Fruit fly (Drosophila melanogaster) whole organism, embryonic: ENCODE results near the gene CG15530.
A peak's percentile ranks its signal among the peaks of the same experiment; 100 is the strongest.

Experiments used
- Blimp-1 ChIP-seq: fragments of 200-800 bp; sonication (Bioruptor generic); optimal IDR thresholded peaks from 3 replicates; lab custom pipeline; 2018; ENCODE audit warnings: missing biosample characterization, missing genetic modification characterization, mild to moderate bottlenecking, moderate library complexity, missing genetic modification reagents
- C15 ChIP-seq: fragments of 200-800 bp; sonication (Bioruptor generic); IDR thresholded peaks from 3 replicates; pipeline ENCODE4 v1.3.6; 2022; ENCODE audit warnings: missing biosample characterization, missing genetic modification characterization
- CG13123 ChIP-seq: fragments of 200-800 bp; sonication (Bioruptor generic); optimal IDR thresholded peaks from 2 replicates; lab custom pipeline; 2016; ENCODE audit warnings: missing biosample characterization, missing genetic modification characterization
- CG17612 ChIP-seq: fragments of 200-800 bp; sonication (Bioruptor generic); IDR thresholded peaks from 2 replicates; pipeline ENCODE4 v1.3.6; 2022; ENCODE audit warnings: missing biosample characterization, missing genetic modification characterization
- CG3065 ChIP-seq: fragments of 200-800 bp; sonication (Bioruptor generic); optimal IDR thresholded peaks from 2 replicates; lab custom pipeline; 2016; ENCODE audit warnings: missing biosample characterization, missing genetic modification characterization
- CG31224 ChIP-seq: fragments of 200-800 bp; sonication (Bioruptor generic); IDR thresholded peaks from 2 replicates; pipeline ENCODE4 v1.3.6; 2022; ENCODE audit warnings: missing biosample characterization, missing genetic modification characterization
- CG3163 ChIP-seq: fragments of 200-800 bp; sonication (Bioruptor generic); optimal IDR thresholded peaks from 3 replicates; lab custom pipeline; 2016; ENCODE audit warnings: missing biosample characterization, missing genetic modification characterization
- CG32767 ChIP-seq: fragments of 200-800 bp; sonication (Bioruptor generic); IDR thresholded peaks from 2 replicates; pipeline ENCODE4 v1.3.6; 2022; ENCODE audit warnings: missing biosample characterization, missing genetic modification characterization
- CG34224 ChIP-seq: fragments of 200-800 bp; sonication (Bioruptor generic); IDR thresholded peaks from 3 replicates; pipeline ENCODE4 v1.3.6; 2022; ENCODE audit warnings: missing biosample characterization, missing genetic modification characterization; ENCODE audit not compliant: partially characterized antibody
- CG3995 ChIP-seq: fragments of 200-800 bp; sonication (Bioruptor generic); optimal IDR thresholded peaks from 3 replicates; lab custom pipeline; 2016; ENCODE audit warnings: missing biosample characterization, missing genetic modification characterization
- CG5180 ChIP-seq: fragments of 200-800 bp; sonication (Bioruptor generic); optimal IDR thresholded peaks from 3 replicates; lab custom pipeline; 2017; ENCODE audit warnings: missing biosample characterization, missing genetic modification characterization, mild to moderate bottlenecking, moderate library complexity, missing genetic modification reagents
- CG5245 ChIP-seq: fragments of 200-800 bp; sonication (Bioruptor generic); optimal IDR thresholded peaks from 3 replicates; lab custom pipeline; 2016; ENCODE audit warnings: missing biosample characterization, missing genetic modification characterization
- CG7372 ChIP-seq: fragments of 200-800 bp; sonication (Bioruptor generic); IDR thresholded peaks from 2 replicates; pipeline ENCODE4 v1.3.6; 2022; ENCODE audit warnings: missing biosample characterization, missing genetic modification characterization
- CG9817 ChIP-seq: fragments of 200-800 bp; sonication (Bioruptor generic); optimal IDR thresholded peaks from 2 replicates; lab custom pipeline; 2018; ENCODE audit warnings: missing biosample characterization, mild to moderate bottlenecking, missing genetic modification characterization, moderate library complexity
- CrebB ChIP-seq: fragments of 200-800 bp; sonication (Bioruptor generic); optimal IDR thresholded peaks from 3 replicates; lab custom pipeline; 2018; ENCODE audit warnings: missing biosample characterization, mild to moderate bottlenecking, missing genetic modification characterization
- D ChIP-seq, 2 experiments: fragments of 200-800 bp in 1 of 2; fragments of >200 bp in 1 of 2; sonication (Bioruptor generic) in 1 of 2; optimal IDR thresholded peaks; 2 replicates in 1 of 2; 3 replicates in 1 of 2; lab custom pipeline; 2017; ENCODE audit warnings: mild to moderate bottlenecking in 1 of 2, missing biosample characterization in 1 of 2, missing genetic modification characterization in 1 of 2, missing genetic modification reagents in 1 of 2
- Dip2 ChIP-seq: fragments of 200-800 bp; sonication (Bioruptor generic); IDR thresholded peaks from 2 replicates; pipeline ENCODE4 v1.3.6; 2022; ENCODE audit warnings: missing biosample characterization, missing genetic modification characterization
- Hmx ChIP-seq: fragments of 200-800 bp; sonication (Bioruptor generic); optimal IDR thresholded peaks from 2 replicates; lab custom pipeline; 2016; ENCODE audit warnings: missing biosample characterization, missing genetic modification characterization
- Max ChIP-seq: fragments of 200-800 bp; sonication (Bioruptor generic); optimal IDR thresholded peaks from 2 replicates; lab custom pipeline; 2016; ENCODE audit warnings: missing biosample characterization, mild to moderate bottlenecking, missing genetic modification characterization
- Nf-YB ChIP-seq: fragments of 200-800 bp; sonication (Bioruptor generic); optimal IDR thresholded peaks from 3 replicates; lab custom pipeline; 2019; ENCODE audit warnings: missing biosample characterization, mild to moderate bottlenecking, missing genetic modification characterization, moderate library complexity
- NfI ChIP-seq: fragments of 200-800 bp; sonication (Bioruptor generic); optimal IDR thresholded peaks from 3 replicates; lab custom pipeline; 2018; ENCODE audit warnings: missing biosample characterization, mild to moderate bottlenecking, missing genetic modification characterization, moderate library complexity
- Rfx ChIP-seq: fragments of 200-800 bp; sonication (Bioruptor generic); IDR thresholded peaks from 2 replicates; pipeline ENCODE4 v1.3.6; 2022; ENCODE audit warnings: missing biosample characterization, missing genetic modification characterization
- al ChIP-seq: fragments of 200-800 bp; sonication (Bioruptor generic); IDR thresholded peaks from 2 replicates; pipeline ENCODE4 v1.3.6; 2022; ENCODE audit warnings: missing biosample characterization, missing genetic modification characterization
- ap ChIP-seq: fragments of 200-800 bp; sonication (Bioruptor generic); IDR thresholded peaks from 2 replicates; pipeline ENCODE4 v1.3.6; 2022; ENCODE audit warnings: missing biosample characterization, missing genetic modification characterization
- bigmax ChIP-seq: fragments of 200-800 bp; sonication (Bioruptor generic); optimal IDR thresholded peaks from 2 replicates; lab custom pipeline; 2018; ENCODE audit warnings: missing biosample characterization, mild to moderate bottlenecking, missing genetic modification characterization
- cg ChIP-seq: fragments of 200-800 bp; sonication (Bioruptor generic); optimal IDR thresholded peaks from 3 replicates; lab custom pipeline; 2019; ENCODE audit warnings: missing biosample characterization, mild to moderate bottlenecking, missing genetic modification characterization, moderate library complexity
- chif ChIP-seq, 2 experiments: fragments of 200-800 bp; sonication (Bioruptor generic); optimal IDR thresholded peaks; 3 replicates each; lab custom pipeline; 2016; ENCODE audit warnings: missing biosample characterization in 2 of 2, missing genetic modification characterization in 2 of 2
- chinmo ChIP-seq: fragments of 200-800 bp; sonication (Bioruptor generic); IDR thresholded peaks from 4 replicates; pipeline ENCODE4 v1.3.6; 2022; ENCODE audit warnings: missing biosample characterization, missing genetic modification characterization; ENCODE audit not compliant: partially characterized antibody
- chn ChIP-seq: fragments of 200-800 bp; sonication (Bioruptor generic); optimal IDR thresholded peaks from 2 replicates; lab custom pipeline; 2016; ENCODE audit warnings: missing biosample characterization, missing genetic modification characterization
- fd102C ChIP-seq: fragments of 200-800 bp; sonication (Bioruptor generic); optimal IDR thresholded peaks from 2 replicates; lab custom pipeline; 2018; ENCODE audit warnings: missing biosample characterization, mild to moderate bottlenecking, missing genetic modification characterization, moderate library complexity
- gem ChIP-seq: fragments of 200-800 bp; sonication (Bioruptor generic); optimal IDR thresholded peaks from 2 replicates; lab custom pipeline; 2019; ENCODE audit warnings: missing biosample characterization, mild to moderate bottlenecking, missing genetic modification characterization, moderate library complexity
- grau ChIP-seq: fragments of 200-800 bp; optimal IDR thresholded peaks from 3 replicates; lab custom pipeline; 2019; ENCODE audit warnings: missing biosample characterization, mild to moderate bottlenecking, missing genetic modification characterization, moderate library complexity
- gro ChIP-seq: fragments of 200-800 bp; sonication (Bioruptor generic); optimal IDR thresholded peaks from 2 replicates; lab custom pipeline; 2016; ENCODE audit warnings: missing biosample characterization, missing genetic modification characterization
- gsb ChIP-seq: fragments of 200-800 bp; sonication (Bioruptor generic); IDR thresholded peaks from 2 replicates; pipeline ENCODE4 v1.3.6; 2022; ENCODE audit warnings: missing biosample characterization, missing genetic modification characterization
- inv ChIP-seq: fragments of 200-800 bp; sonication (Bioruptor generic); IDR thresholded peaks from 2 replicates; pipeline ENCODE4 v1.3.6; 2022; ENCODE audit warnings: missing biosample characterization, missing genetic modification characterization; ENCODE audit not compliant: partially characterized antibody
- kni ChIP-seq: fragments of 200-800 bp; sonication (Bioruptor generic); optimal IDR thresholded peaks from 3 replicates; lab custom pipeline; 2017; ENCODE audit warnings: mild to moderate bottlenecking, missing biosample characterization, missing genetic modification reagents, missing genetic modification characterization
- lola ChIP-seq, 3 experiments: fragments of >200 bp in 2 of 3; fragments of 200-800 bp in 1 of 3; sonication (Bioruptor generic) in 1 of 3; optimal IDR thresholded peaks; 2 replicates each; lab custom pipeline; 2017 to 2019; ENCODE audit warnings: missing biosample characterization in 3 of 3, missing genetic modification characterization in 3 of 3, mild to moderate bottlenecking in 1 of 3, moderate library complexity in 1 of 3
- lov ChIP-seq, 2 experiments: fragments of 200-800 bp in 1 of 2; fragments of >200 bp in 1 of 2; sonication (Bioruptor generic) in 1 of 2; IDR thresholded peaks in 1 of 2; optimal IDR thresholded peaks in 1 of 2; 2 replicates in 1 of 2; 3 replicates in 1 of 2; pipeline versions ENCODE4 v1.3.6 to Lab custom; 2017 to 2022; ENCODE audit warnings: missing biosample characterization in 1 of 2, missing genetic modification characterization in 1 of 2
- org-1 ChIP-seq: fragments of 200-800 bp; sonication (Bioruptor generic); optimal IDR thresholded peaks from 2 replicates; lab custom pipeline; 2017; ENCODE audit warnings: missing biosample characterization, missing genetic modification characterization
- psq ChIP-seq: fragments of 200-800 bp; sonication (Bioruptor generic); optimal IDR thresholded peaks from 2 replicates; lab custom pipeline; 2017; ENCODE audit warnings: missing biosample characterization, missing genetic modification characterization
- sisA ChIP-seq: fragments of 200-800 bp; sonication (Bioruptor generic); IDR thresholded peaks from 2 replicates; pipeline ENCODE4 v1.3.6; 2022; ENCODE audit warnings: missing biosample characterization, missing genetic modification characterization
- sob ChIP-seq: fragments of 200-800 bp; sonication (Bioruptor generic); IDR thresholded peaks from 2 replicates; pipeline ENCODE4 v1.3.6; 2022; ENCODE audit warnings: missing biosample characterization, missing genetic modification characterization
- trem ChIP-seq: fragments of 200-800 bp; optimal IDR thresholded peaks from 3 replicates; lab custom pipeline; 2019; ENCODE audit warnings: missing biosample characterization, mild to moderate bottlenecking, missing genetic modification characterization, moderate library complexity
- tx ChIP-seq: fragments of 200-800 bp; sonication (Bioruptor generic); optimal IDR thresholded peaks from 2 replicates; lab custom pipeline; 2016; ENCODE audit warnings: missing biosample characterization, missing genetic modification characterization
- zen ChIP-seq: fragments of 200-800 bp; sonication (Bioruptor generic); optimal IDR thresholded peaks from 3 replicates; lab custom pipeline; 2018; ENCODE audit warnings: missing biosample characterization, mild to moderate bottlenecking, missing genetic modification characterization, moderate library complexity

Gene CG15530

DNA sequence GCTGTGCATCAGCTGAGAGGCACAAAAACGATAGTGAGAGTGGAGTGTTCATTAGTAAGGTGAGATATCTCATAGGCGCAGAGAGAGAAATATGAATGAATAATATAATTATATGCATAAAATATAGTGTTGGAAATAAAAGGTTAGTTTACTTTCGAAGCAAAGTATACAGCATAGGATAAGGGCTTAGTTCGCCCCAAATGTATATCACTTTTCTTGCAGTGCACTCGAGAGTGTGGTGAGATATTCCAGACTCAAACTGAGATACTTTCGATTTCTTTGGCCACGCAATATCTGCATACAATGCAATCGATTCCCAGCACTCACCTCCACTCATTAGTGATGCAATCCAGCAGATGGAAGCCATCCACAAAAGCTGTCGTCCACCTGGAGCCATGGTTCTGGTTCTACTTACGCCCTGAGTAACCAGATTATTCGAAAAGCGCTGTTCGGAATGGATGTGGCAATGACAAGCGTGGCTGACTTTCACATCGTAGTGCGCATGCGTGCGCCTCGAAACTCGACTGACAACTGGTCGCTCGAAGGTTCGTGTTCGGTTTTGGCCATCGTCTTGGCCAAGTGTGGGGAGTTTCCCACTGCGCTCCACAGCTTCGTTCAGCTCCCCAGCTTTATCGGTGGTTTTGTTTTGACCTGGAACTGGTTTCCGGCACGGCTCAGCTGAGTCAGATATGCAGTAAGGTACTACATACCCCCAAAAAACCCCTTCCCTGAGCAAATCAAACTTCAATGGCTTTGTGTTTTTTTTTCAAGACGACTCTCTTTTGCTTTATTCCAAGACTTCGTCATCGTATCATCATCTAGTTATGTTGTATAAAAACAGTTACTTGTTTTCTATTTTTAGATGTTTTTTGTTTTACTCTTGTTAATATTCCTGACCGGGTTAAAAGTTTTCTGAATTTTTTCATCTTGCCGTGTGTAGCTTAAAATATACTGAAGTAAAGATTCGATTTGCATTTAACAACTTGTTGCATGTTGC, 6.7 kb upstream of the CG15530 start, which contains the start of gene Rsod (continued):
- peak; percentile 29; the same call in 1 of the 2 replicates for TF ChIP-seq sob (GFP tag; lab: Robert Waterston, UW)
- TF ChIP-seq NfI (GFP tag; lab: Kevin White, UChicago): peak; percentile 64
- TF ChIP-seq CrebB (tag; lab: Kevin White, UChicago): no peak
- no peak for TF ChIP-seq C15 (GFP tag; lab: Robert Waterston, UW)
- TF ChIP-seq trem (tag; lab: Kevin White, UChicago): peak; percentile 37
- no peak for TF ChIP-seq CG34224 (GFP tag; lab: Robert Waterston, UW)
- TF ChIP-seq kni (GFP tag; lab: Kevin White, UChicago): peak; percentile 31
- peak; percentile 54 for TF ChIP-seq ap (GFP tag; lab: Robert Waterston, UW)
- peak; percentile 74 for TF ChIP-seq sisA (GFP tag; lab: Robert Waterston, UW)
- TF ChIP-seq lola (GFP tag; optimal IDR thresholded peaks at IDR 0.05; lab: Kevin White, UChicago): peak in 1 of 3 experiments; percentile 43
- TF ChIP-seq lov (optimal IDR thresholded peaks at IDR 0.05; lab: Kevin White, UChicago): no peak
- peak; percentile 58; the same call in 2 of the 3 replicates for TF ChIP-seq lov (GFP tag; IDR thresholded peaks at IDR 0.05; lab: Robert Waterston, UW)
- TF ChIP-seq org-1 (GFP tag; lab: Kevin White, UChicago): peak; percentile 13
- TF ChIP-seq bigmax: no peak
- no peak for TF ChIP-seq gro
- TF ChIP-seq CG7372 (GFP tag; lab: Robert Waterston, UW): peak; percentile 62
- no peak for TF ChIP-seq CG3065
- TF ChIP-seq al (GFP tag; lab: Robert Waterston, UW): peak; percentile 41
- no peak for TF ChIP-seq cg
- no peak for TF ChIP-seq CG9817 (tag; lab: Kevin White, UChicago)
- TF ChIP-seq inv (GFP tag; lab: Robert Waterston, UW): no peak
- TF ChIP-seq CG5245 (GFP tag; lab: Kevin White, UChicago): peak; percentile 37
- TF ChIP-seq gem (tag; lab: Kevin White, UChicago): peak; percentile 74
- TF ChIP-seq CG13123 (GFP tag; lab: Kevin White, UChicago): no peak
- peak in 1 of 2 experiments; percentile 20 for TF ChIP-seq chif (GFP tag; optimal IDR thresholded peaks at IDR 0.05; lab: Kevin White, UChicago)
- TF ChIP-seq fd102C (GFP tag; lab: Kevin White, UChicago): no peak
- TF ChIP-seq grau (tag; lab: Kevin White, UChicago): peak; percentile 43
- no peak for TF ChIP-seq CG3163
- TF ChIP-seq CG17612 (GFP tag; lab: Robert Waterston, UW): peak; percentile 48
- no peak for TF ChIP-seq CG5180 (GFP tag; lab: Kevin White, UChicago)
- TF ChIP-seq CG3995 (GFP tag; lab: Kevin White, UChicago): no peak
- TF ChIP-seq zen (tag; lab: Kevin White, UChicago): no peak
- no peak for TF ChIP-seq D (optimal IDR thresholded peaks at IDR 0.05; lab: Kevin White, UChicago)
- peak; percentile 48 for TF ChIP-seq D (GFP tag; optimal IDR thresholded peaks at IDR 0.05; lab: Kevin White, UChicago)

DNA sequence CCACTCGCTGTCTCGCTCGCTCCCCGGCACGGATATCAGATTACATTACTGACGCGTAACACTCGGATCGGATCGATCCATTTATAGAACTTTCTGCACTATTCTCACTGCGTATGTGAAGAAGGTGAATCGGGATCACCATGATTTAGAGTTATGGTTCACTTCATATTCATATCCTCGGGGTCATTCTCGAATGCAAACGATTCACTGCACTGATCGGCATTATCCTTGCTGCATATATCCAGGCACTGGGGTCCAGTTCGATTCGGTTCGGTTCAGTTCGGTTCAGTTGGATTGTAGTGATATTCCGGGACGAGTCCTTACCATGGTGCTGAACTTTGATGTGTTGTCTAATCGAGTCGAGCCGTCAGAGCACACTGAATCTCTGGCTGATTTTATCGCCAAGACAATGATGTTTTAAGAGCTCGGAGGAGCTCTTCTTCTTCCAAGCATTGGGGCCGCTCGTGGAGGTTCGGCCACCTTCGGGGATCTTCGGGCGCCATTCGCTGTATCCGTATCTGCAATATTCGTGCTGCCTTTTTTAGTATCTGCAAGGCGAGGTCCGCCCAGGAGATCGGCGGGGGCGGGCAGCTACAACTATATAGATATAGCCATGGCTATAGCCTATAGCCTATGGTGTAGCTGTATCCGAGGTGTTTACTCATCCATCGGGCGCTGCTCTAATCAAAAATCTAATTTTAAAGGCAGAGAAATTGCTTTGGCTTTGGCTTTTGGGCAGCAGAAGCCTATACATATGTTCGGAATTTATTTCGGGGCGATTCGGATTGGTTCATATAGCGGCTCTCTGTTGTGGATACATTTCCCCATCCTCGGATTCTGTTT, 3.3 kb upstream of the CG15530 start, which contains the start of gene Mlc2:
Gene Mlc2 (minus strand): TSS at position 392 of the 843 bp plus-strand sequence.
- TF ChIP-seq Hmx: no peak
- no peak for TF ChIP-seq psq (GFP tag; lab: Kevin White, UChicago)
- TF ChIP-seq Blimp-1 (GFP tag; lab: Kevin White, UChicago): no peak
- TF ChIP-seq Max (GFP tag; lab: Kevin White, UChicago): no peak
- TF ChIP-seq chn: no peak
- no peak for TF ChIP-seq CG31224 (GFP tag; lab: Robert Waterston, UW)
- TF ChIP-seq gsb (GFP tag; lab: Robert Waterston, UW): no peak
- peak; percentile 37; the same call in 1 of the 2 replicates for TF ChIP-seq CG32767 (GFP tag; lab: Robert Waterston, UW)
- no peak for TF ChIP-seq Rfx (GFP tag; lab: Robert Waterston, UW)
- 0 out of 4 replicates have a peak, but pooled peaks have one; percentile 53 for TF ChIP-seq chinmo (GFP tag; lab: Robert Waterston, UW)
- TF ChIP-seq Dip2 (GFP tag; lab: Robert Waterston, UW): no peak
- TF ChIP-seq tx (GFP tag; lab: Kevin White, UChicago): no peak
- TF ChIP-seq Nf-YB (GFP tag; lab: Kevin White, UChicago): peak; percentile 48
